Worm (Caenorhabditis elegans): ENCODE measurements around the gene Y41G9A.5.

- no peak for TF ChIP-seq ztf-16 (tag; optimal IDR thresholded peaks at IDR 0.05)
- TF ChIP-seq elt-2 (tag; optimal IDR thresholded peaks at IDR 0.05): no peak
Measured at ce11 chrX:2969447-2969989, 23.1 kb downstream of the Y41G9A.5 start.
